Fruit fly (Drosophila melanogaster): ENCODE measurements around the gene Eig71Ef.
A peak's percentile ranks its signal among the peaks of the same experiment; 100 is the strongest.

The Eig71Ef gene

DNA sequence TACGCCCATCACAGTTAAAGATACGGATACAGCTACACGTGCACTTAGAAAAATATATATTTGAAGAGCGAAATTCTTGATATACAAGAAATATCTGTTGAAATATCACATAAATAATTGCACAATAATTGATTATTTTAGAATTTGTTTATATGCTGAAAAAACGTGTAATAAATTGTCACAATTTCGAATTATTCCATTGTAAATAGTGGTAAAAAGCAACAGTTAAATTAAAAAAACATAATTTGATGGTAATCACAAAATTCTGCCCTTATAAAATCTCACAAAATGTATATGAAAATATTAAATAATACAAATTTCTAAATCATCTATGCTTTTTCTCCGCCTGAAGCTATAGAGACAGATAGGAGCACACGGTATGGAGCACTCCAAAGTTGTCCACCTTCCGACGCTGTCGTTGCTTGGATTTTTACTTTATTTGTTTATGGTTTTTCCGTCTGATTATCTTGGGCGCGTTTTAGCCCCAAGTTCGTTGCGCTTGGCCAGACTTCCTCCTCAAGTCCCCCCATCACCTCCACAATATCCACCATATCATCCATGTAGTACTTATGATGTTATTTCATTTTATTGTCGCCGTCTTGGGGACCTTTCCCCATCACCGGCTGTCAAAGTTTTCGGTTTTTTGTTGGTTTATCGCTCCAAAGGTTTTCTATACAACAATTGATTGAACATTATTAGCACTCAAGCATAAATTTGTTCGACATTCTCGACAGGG is 47.2 kb upstream of the Eig71Ef start (continued):
- no peak for TF ChIP-seq CG10565 (GFP tag; optimal IDR thresholded peaks at IDR 0.05)
- TF ChIP-seq CG30403 (GFP tag; optimal IDR thresholded peaks at IDR 0.05): peak; percentile 67
- no peak for TF ChIP-seq pita (GFP tag; optimal IDR thresholded peaks at IDR 0.05)
- no peak for TF ChIP-seq disco-r (GFP tag; optimal IDR thresholded peaks at IDR 0.05)
- peak; percentile 30 for TF ChIP-seq lab (GFP tag; optimal IDR thresholded peaks at IDR 0.05)
- TF ChIP-seq cato (GFP tag; optimal IDR thresholded peaks at IDR 0.05; ENCODE audit: borderline replicate concordance): peak; percentile 23
- TF ChIP-seq CG17186 (GFP tag; optimal IDR thresholded peaks at IDR 0.05): no peak
- TF ChIP-seq dati (GFP tag; IDR thresholded peaks at IDR 0.05): no peak
- peak; percentile 78 for TF ChIP-seq CG7839 (tag; optimal IDR thresholded peaks at IDR 0.05)
- TF ChIP-seq bigmax (GFP tag; optimal IDR thresholded peaks at IDR 0.05): no peak
- TF ChIP-seq TFAM (GFP tag; optimal IDR thresholded peaks at IDR 0.05): no peak
- no peak for TF ChIP-seq pum (GFP tag; optimal IDR thresholded peaks at IDR 0.05)
- no peak for TF ChIP-seq kay (GFP tag; optimal IDR thresholded peaks at IDR 0.05)
- TF ChIP-seq pros (GFP tag; optimal IDR thresholded peaks at IDR 0.05): no peak
- TF ChIP-seq Trl (optimal IDR thresholded peaks at IDR 0.05): no peak
- TF ChIP-seq Trl (GFP tag; optimal IDR thresholded peaks at IDR 0.05): no peak
- no peak for TF ChIP-seq ro (GFP tag; IDR thresholded peaks at IDR 0.05)
- TF ChIP-seq CG3847 (GFP tag; IDR thresholded peaks at IDR 0.05): no peak
- no peak for TF ChIP-seq slp2 (GFP tag; optimal IDR thresholded peaks at IDR 0.05)
- TF ChIP-seq chn (GFP tag; optimal IDR thresholded peaks at IDR 0.05): no peak
- no peak for TF ChIP-seq fd64A (GFP tag; optimal IDR thresholded peaks at IDR 0.05)
- peak; percentile 86 for TF ChIP-seq CG9727 (GFP tag; optimal IDR thresholded peaks at IDR 0.05)
- TF ChIP-seq Vsx1 (GFP tag; optimal IDR thresholded peaks at IDR 0.05): peak; percentile 88
- TF ChIP-seq mam (GFP tag; optimal IDR thresholded peaks at IDR 0.05): no peak
- TF ChIP-seq danr (GFP tag; IDR thresholded peaks at IDR 0.05): no peak
- no peak for TF ChIP-seq CG43689 (GFP tag; IDR thresholded peaks at IDR 0.05)
- TF ChIP-seq sc (optimal IDR thresholded peaks at IDR 0.05): no peak
- TF ChIP-seq sc (GFP tag; optimal IDR thresholded peaks at IDR 0.05): peak; percentile 63
- no peak for TF ChIP-seq CG7987 (GFP tag; optimal IDR thresholded peaks at IDR 0.05)
- TF ChIP-seq Ssrp (tag; optimal IDR thresholded peaks at IDR 0.05): peak; percentile 75
- no peak for TF ChIP-seq CG7928 (GFP tag; optimal IDR thresholded peaks at IDR 0.05)
- no peak for TF ChIP-seq H2.0 (GFP tag; IDR thresholded peaks at IDR 0.05)
- peak; percentile 13 for TF ChIP-seq mirr (GFP tag; optimal IDR thresholded peaks at IDR 0.05)
- TF ChIP-seq Gug (GFP tag; IDR thresholded peaks at IDR 0.05): no peak
- TF ChIP-seq prd (optimal IDR thresholded peaks at IDR 0.05): no peak
- peak; percentile 57; the same call in 2 of the 3 replicates for TF ChIP-seq prd (GFP tag; IDR thresholded peaks at IDR 0.05)
- peak; percentile 85 for TF ChIP-seq dmrt11E (tag; optimal IDR thresholded peaks at IDR 0.05)
- TF ChIP-seq Hey (tag; optimal IDR thresholded peaks at IDR 0.05): no peak
- no peak for TF ChIP-seq Ada2b (GFP tag; IDR thresholded peaks at IDR 0.05)
- no peak for TF ChIP-seq Doc3 (GFP tag; IDR thresholded peaks at IDR 0.05; ENCODE audit: partially characterized antibody)
- TF ChIP-seq CG4424 (GFP tag; optimal IDR thresholded peaks at IDR 0.05): peak; percentile 77
- peak; percentile 43 for TF ChIP-seq Ptx1 (GFP tag; IDR thresholded peaks at IDR 0.05)
- TF ChIP-seq lola (GFP tag; optimal IDR thresholded peaks at IDR 0.05): peak in 1 of 3 experiments; percentile 85
- no peak for TF ChIP-seq Bgb (GFP tag; IDR thresholded peaks at IDR 0.05; ENCODE audit: partially characterized antibody)
- no peak for TF ChIP-seq z (GFP tag; IDR thresholded peaks at IDR 0.05)
- TF ChIP-seq Dp (GFP tag; optimal IDR thresholded peaks at IDR 0.05): no peak
- no peak for TF ChIP-seq Side (GFP tag; optimal IDR thresholded peaks at IDR 0.05)
- no peak for TF ChIP-seq Hr39 (optimal IDR thresholded peaks at IDR 0.05)
- no peak for TF ChIP-seq Bdp1 (GFP tag; optimal IDR thresholded peaks at IDR 0.05)
- no peak for TF ChIP-seq CG11085 (GFP tag; IDR thresholded peaks at IDR 0.05)
- no peak for TF ChIP-seq CG13296 (GFP tag; optimal IDR thresholded peaks at IDR 0.05)

All from whole organism, embryonic.